Fruit fly (Drosophila melanogaster) whole organism, adult: Measurements from ENCODE around the gene Mnn1.
A peak's percentile ranks its signal among the peaks of the same experiment; 100 is the strongest.

Experiments
- CG11617 ChIP-seq: fragments of 200-800 bp; sonication (Bioruptor generic); optimal IDR thresholded peaks from 2 replicates; lab custom pipeline; 2017; ENCODE audit warnings: mild to moderate bottlenecking, missing biosample characterization, missing genetic modification reagents, missing genetic modification characterization
- CG12768 ChIP-seq: fragments of 200-800 bp; sonication (Bioruptor generic); optimal IDR thresholded peaks from 2 replicates; lab custom pipeline; 2017; ENCODE audit warnings: missing biosample characterization, missing genetic modification characterization, mild to moderate bottlenecking, moderate library complexity, missing genetic modification reagents
- CG14711 ChIP-seq: fragments of 200-800 bp; sonication (Bioruptor generic); optimal IDR thresholded peaks from 2 replicates; lab custom pipeline; 2018; ENCODE audit warnings: missing biosample characterization, mild to moderate bottlenecking, missing genetic modification characterization, moderate library complexity
- CG1620 ChIP-seq: fragments of 200-800 bp; sonication (Bioruptor generic); optimal IDR thresholded peaks from 2 replicates; lab custom pipeline; 2016; ENCODE audit warnings: missing biosample characterization, missing genetic modification characterization
- CG33017 ChIP-seq: fragments of 200-800 bp; sonication (Bioruptor generic); optimal IDR thresholded peaks from 2 replicates; lab custom pipeline; 2018; ENCODE audit warnings: missing biosample characterization, mild to moderate bottlenecking, missing genetic modification characterization, moderate library complexity
- CG5204 ChIP-seq: fragments of 200-800 bp; sonication (Bioruptor generic); optimal IDR thresholded peaks from 2 replicates; lab custom pipeline; 2016; ENCODE audit warnings: missing biosample characterization, missing genetic modification characterization
- CG7045 ChIP-seq: fragments of 200-800 bp; sonication (Bioruptor generic); optimal IDR thresholded peaks from 2 replicates; lab custom pipeline; 2017; ENCODE audit warnings: missing biosample characterization, mild to moderate bottlenecking, missing genetic modification characterization
- CG7101 ChIP-seq: fragments of 200-800 bp; sonication (Bioruptor generic); optimal IDR thresholded peaks from 2 replicates; lab custom pipeline; 2018; ENCODE audit warnings: missing biosample characterization, mild to moderate bottlenecking, missing genetic modification characterization, moderate library complexity
- Clk ChIP-seq: fragments of 200-800 bp; sonication (Bioruptor generic); optimal IDR thresholded peaks from 2 replicates; lab custom pipeline; 2017; ENCODE audit warnings: missing biosample characterization, missing genetic modification characterization
- Crg-1 ChIP-seq: fragments of 200-800 bp; sonication (Bioruptor generic); optimal IDR thresholded peaks from 2 replicates; lab custom pipeline; 2016; ENCODE audit warnings: missing biosample characterization, missing genetic modification characterization
- Hr96 ChIP-seq: fragments of 200-800 bp; sonication (Bioruptor generic); optimal IDR thresholded peaks from 2 replicates; lab custom pipeline; 2016; ENCODE audit warnings: missing biosample characterization, missing genetic modification characterization
- Mnt ChIP-seq: fragments of 200-800 bp; sonication (Bioruptor generic); optimal IDR thresholded peaks from 2 replicates; lab custom pipeline; 2016; ENCODE audit warnings: missing biosample characterization, mild to moderate bottlenecking, missing genetic modification characterization
- bab1 ChIP-seq: fragments of 200-800 bp; sonication (Bioruptor generic); optimal IDR thresholded peaks from 3 replicates; lab custom pipeline; 2019; ENCODE audit warnings: missing biosample characterization, mild to moderate bottlenecking, missing genetic modification characterization, moderate library complexity
- cic ChIP-seq: fragments of 200-800 bp; sonication (Bioruptor generic); optimal IDR thresholded peaks from 2 replicates; lab custom pipeline; 2017; ENCODE audit warnings: missing biosample characterization, mild to moderate bottlenecking, missing genetic modification characterization, moderate library complexity
- cnc ChIP-seq, 2 experiments: fragments of >200 bp; optimal IDR thresholded peaks; 2 replicates each; lab custom pipeline; 2017
- kay ChIP-seq: fragments of 200-800 bp; sonication (Bioruptor generic); peaks from one replicate; lab custom pipeline; 2016; ENCODE audit warnings: missing biosample characterization, missing genetic modification characterization, borderline replicate concordance
- ovo ChIP-seq: fragments of 200-800 bp; sonication (Bioruptor generic); optimal IDR thresholded peaks from 2 replicates; lab custom pipeline; 2016; ENCODE audit warnings: missing biosample characterization, missing genetic modification characterization
- pad ChIP-seq: fragments of 200-800 bp; sonication (Bioruptor generic); optimal IDR thresholded peaks from 3 replicates; lab custom pipeline; 2017; ENCODE audit warnings: missing biosample characterization, missing genetic modification characterization, mild to moderate bottlenecking, moderate library complexity, missing genetic modification reagents
- tj ChIP-seq: fragments of 200-800 bp; sonication (Bioruptor generic); optimal IDR thresholded peaks from 3 replicates; lab custom pipeline; 2017; ENCODE audit warnings: missing biosample characterization, mild to moderate bottlenecking, missing genetic modification characterization, moderate library complexity
- toe ChIP-seq: fragments of 200-800 bp; sonication (Bioruptor generic); optimal IDR thresholded peaks from 2 replicates; lab custom pipeline; 2016; ENCODE audit warnings: missing biosample characterization, missing genetic modification characterization

The Mnn1 gene

DNA sequence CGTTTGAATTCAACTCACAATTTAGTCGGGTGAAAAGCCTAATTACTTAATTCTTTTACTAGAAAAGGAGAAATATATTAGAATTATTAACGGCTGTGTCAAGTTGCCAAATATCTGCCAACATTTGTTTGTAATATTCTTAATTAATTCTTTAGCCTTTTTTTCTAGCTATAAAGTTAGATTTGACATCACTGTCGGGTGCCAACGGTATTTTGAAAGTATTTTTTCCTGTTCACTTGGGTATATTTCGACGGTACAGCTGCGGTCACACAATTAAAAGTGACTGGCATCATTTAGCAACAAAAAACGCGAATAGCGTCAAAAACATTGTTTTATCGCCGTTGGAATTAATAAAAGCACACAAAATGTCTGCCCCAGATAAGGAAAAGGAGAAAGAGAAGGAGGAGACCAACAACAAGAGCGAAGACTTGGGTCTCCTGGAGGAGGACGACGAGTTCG lies 7.6 kb downstream of the Mnn1 start, which contains the start of gene Sem1:
Gene Sem1 (plus strand): TSS at position 266 of the 459 bp plus-strand sequence.
- no peak for TF ChIP-seq CG12768 (GFP tag; lab: Kevin White, UChicago)
- TF ChIP-seq cnc (optimal IDR thresholded peaks at IDR 0.05; lab: Kevin White, UChicago) = peak; percentile 80 to 88

DNA sequence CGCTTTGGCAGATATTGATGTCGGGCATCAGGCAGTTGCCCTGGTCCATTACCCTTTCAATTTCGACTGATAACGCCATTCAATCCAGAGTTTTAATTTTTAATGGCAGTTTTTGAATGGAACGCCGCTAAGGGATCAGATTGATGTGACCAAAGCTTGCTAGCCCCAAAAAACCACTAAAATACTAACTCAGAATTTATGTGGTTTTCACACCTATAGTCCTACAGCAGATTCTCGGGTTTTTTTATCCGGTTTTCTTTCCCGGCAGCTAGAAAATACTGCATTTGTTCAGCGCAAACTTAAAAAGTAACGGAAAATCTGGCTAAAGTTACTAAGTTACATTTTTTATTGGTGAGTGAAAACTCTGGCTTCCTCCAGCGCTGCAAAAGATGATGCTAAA lies 9.6 kb downstream of the Mnn1 start, which contains the start of gene Nuf2:
Gene Nuf2 (minus strand): TSS at position 151 of the 400 bp plus-strand sequence.
- TF ChIP-seq cnc (optimal IDR thresholded peaks at IDR 0.05; lab: Kevin White, UChicago) (no peak), cic (no peak), Crg-1 (GFP tag; lab: Kevin White, UChicago) (no peak), Hr96 (GFP tag; lab: Kevin White, UChicago) (no peak), CG7045 (GFP tag; lab: Kevin White, UChicago) (no peak), Clk (no peak), CG12768 (GFP tag; lab: Kevin White, UChicago) (no peak), Mnt (GFP tag; lab: Kevin White, UChicago) (no peak), kay (GFP tag; lab: Kevin White, UChicago) (no peak), CG1620 (GFP tag; lab: Kevin White, UChicago) (no peak), CG14711 (tag; lab: Kevin White, UChicago) (no peak), toe (GFP tag; lab: Kevin White, UChicago) (no peak), CG7101 (no peak)

DNA sequence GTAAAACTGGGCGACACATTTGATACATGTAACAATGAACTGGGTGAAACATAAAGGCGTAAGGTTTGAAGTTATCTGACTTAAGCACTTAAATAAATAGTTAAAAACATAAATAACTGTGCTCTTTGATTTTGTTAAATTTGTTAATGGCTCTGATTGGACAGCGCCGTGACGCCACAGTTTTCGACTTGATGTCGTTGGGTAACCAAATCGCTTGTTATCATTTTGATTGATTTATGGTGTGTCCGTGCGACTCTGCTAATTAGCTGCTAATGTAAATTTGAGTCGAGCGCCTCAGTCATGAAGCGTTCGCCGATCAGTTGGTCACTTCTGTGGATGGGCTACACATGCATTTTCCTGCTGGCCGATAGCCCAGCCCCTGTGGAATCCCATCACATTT lies 11.6 kb downstream of the Mnn1 start, which contains the start of gene Ugt307A1:
Gene Ugt307A1 (plus strand): TSS at position 301 of the 400 bp plus-strand sequence.
- no peak for TF ChIP-seq Clk
- no peak for TF ChIP-seq cic
- TF ChIP-seq toe (GFP tag; lab: Kevin White, UChicago) = no peak
- TF ChIP-seq CG11617 (GFP tag; lab: Kevin White, UChicago) = no peak
- no peak for TF ChIP-seq tj (GFP tag; lab: Kevin White, UChicago)
- TF ChIP-seq ovo (GFP tag; lab: Kevin White, UChicago) = no peak
- TF ChIP-seq CG7045 (GFP tag; lab: Kevin White, UChicago) = no peak
- TF ChIP-seq CG14711 (tag; lab: Kevin White, UChicago) = no peak

DNA sequence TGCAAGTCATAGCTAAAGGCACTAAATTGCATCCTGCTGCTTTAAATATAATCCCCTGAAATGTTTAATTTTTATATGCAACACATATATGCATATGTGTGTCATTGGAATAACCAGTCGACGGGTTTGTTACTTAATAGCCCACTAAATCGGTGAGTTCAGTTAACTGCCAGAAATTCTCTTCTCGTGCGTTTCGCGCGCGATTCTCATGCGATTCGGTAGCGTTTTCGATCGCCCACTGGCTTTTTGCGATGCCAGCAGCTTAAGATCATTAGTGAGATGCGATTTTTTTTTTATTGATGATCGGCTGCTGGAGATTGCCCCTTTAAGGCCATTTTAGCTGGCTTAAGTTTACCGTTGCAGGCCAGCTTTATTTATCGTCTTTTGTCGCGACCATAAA lies 15.1 kb downstream of the Mnn1 start:
- TF ChIP-seq bab1 = no peak
- no peak for TF ChIP-seq CG14711 (tag; lab: Kevin White, UChicago)

DNA sequence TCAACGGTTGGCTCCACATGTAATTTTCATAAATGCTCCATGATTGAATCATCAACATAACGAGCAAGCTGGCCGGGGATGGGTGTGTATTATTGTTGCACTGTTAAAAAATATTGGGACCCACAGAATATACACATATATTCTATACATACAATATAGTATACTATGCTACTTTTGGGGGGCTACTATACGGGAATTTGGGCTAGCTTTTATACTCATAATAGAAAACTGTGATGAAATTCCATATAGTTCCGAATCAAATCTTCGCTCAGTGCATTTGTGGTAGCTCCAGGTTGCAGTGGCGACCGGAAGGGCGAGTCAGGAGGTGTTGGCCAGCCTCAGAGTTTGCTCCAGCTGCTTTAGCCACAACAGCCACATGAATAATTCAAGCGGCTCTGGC lies 15.8 kb downstream of the Mnn1 start:
- TF ChIP-seq Crg-1 (GFP tag; lab: Kevin White, UChicago) (no peak), cnc (optimal IDR thresholded peaks at IDR 0.05; lab: Kevin White, UChicago) (no peak), tj (GFP tag; lab: Kevin White, UChicago) (no peak), CG1620 (GFP tag; lab: Kevin White, UChicago) (no peak)

DNA sequence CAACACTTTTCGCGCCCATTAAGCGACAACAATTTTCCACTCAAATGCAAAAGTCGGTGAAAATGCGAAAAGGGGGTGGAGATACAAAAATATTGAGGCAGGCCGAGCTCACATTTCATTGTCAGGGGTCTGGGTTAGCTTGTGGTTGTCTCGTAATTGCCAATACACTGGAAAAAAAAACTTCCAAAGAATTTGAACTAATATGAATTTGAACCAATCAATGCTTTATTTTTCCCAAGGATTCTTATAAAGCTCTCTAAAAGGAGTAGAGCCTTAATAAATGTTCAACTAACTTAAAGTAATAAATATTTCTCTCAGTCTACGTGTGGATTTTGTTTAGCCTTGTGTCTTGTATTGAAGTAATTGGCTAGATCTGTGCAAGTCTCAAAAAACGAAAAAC lies 16.9 kb downstream of the Mnn1 start:
- TF ChIP-seq ovo (GFP tag; lab: Kevin White, UChicago) = no peak
- no peak for TF ChIP-seq cic
- TF ChIP-seq CG5204 (GFP tag; lab: Kevin White, UChicago) = no peak
- TF ChIP-seq CG14711 (tag; lab: Kevin White, UChicago) = no peak
- TF ChIP-seq CG11617 (GFP tag; lab: Kevin White, UChicago) = no peak

DNA sequence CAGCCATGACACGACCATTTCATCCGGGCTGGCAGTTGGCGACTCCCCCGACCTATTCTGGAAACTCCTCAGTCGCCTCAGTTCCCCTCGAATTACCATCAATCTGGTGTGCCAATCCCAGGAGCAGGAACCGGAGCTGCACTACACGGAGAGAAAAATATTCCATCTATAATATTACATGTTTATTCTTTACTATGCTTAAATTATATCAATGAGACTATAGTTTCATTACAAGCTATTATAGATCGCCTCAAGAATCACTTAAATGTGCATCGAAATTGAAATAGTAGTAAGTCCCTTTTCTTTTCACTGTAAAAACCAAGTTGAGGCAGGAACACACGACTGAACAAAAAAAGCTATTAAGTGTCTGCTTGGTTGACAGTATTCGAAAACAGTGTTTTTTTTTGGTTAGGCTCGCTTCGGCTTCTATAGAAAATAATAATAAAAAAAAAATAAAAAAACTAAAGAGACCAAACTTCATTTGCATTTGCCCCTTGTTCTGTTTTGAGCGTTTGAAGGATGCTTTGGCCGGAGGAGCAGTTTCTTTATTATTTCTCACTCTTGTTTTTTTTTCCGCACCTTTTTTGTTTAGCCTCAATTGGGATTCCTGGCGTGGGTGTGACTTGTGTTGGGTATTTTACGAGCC lies 20.1 kb downstream of the Mnn1 start:
- no peak for TF ChIP-seq tj (GFP tag; lab: Kevin White, UChicago)
- TF ChIP-seq pad (GFP tag; lab: Kevin White, UChicago) = no peak
- no peak for TF ChIP-seq Crg-1 (GFP tag; lab: Kevin White, UChicago)
- no peak for TF ChIP-seq Clk
- TF ChIP-seq Hr96 (GFP tag; lab: Kevin White, UChicago) = no peak
- TF ChIP-seq CG7045 (GFP tag; lab: Kevin White, UChicago) = no peak
- no peak for TF ChIP-seq CG33017 (tag; lab: Kevin White, UChicago)
- TF ChIP-seq toe (GFP tag; lab: Kevin White, UChicago) = no peak
- TF ChIP-seq ovo (GFP tag; lab: Kevin White, UChicago) = no peak
- TF ChIP-seq cnc (optimal IDR thresholded peaks at IDR 0.05; lab: Kevin White, UChicago) = no peak
- TF ChIP-seq CG11617 (GFP tag; lab: Kevin White, UChicago) = no peak
- TF ChIP-seq cic = no peak

DNA sequence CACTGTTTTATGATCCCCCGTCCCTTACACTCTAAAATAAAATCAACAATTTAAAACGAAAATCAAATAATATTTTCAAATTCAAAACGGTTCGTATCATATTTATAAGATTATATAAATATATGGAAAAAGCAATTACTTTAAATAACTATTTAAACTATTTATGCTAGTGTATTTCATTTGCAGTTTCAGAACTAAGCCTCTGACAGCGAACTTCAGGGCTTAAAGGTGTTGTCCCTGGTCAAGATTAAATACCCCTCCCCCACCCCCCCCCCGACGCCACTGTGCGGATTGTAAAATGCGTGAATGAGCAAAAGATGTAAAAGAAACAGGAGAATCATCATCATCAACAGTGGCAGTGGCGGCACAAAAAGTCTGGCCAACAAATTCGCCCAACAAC lies 20.7 kb downstream of the Mnn1 start:
- no peak for TF ChIP-seq CG33017 (tag; lab: Kevin White, UChicago)
- no peak for TF ChIP-seq CG7045 (GFP tag; lab: Kevin White, UChicago)
- TF ChIP-seq bab1 = no peak
- no peak for TF ChIP-seq CG14711 (tag; lab: Kevin White, UChicago)
- no peak for TF ChIP-seq CG12768 (GFP tag; lab: Kevin White, UChicago)
- TF ChIP-seq cnc (optimal IDR thresholded peaks at IDR 0.05; lab: Kevin White, UChicago) = no peak
- no peak for TF ChIP-seq ovo (GFP tag; lab: Kevin White, UChicago)
- TF ChIP-seq Mnt (GFP tag; lab: Kevin White, UChicago) = no peak
- TF ChIP-seq CG1620 (GFP tag; lab: Kevin White, UChicago) = no peak
- no peak for TF ChIP-seq kay (GFP tag; lab: Kevin White, UChicago)
- TF ChIP-seq toe (GFP tag; lab: Kevin White, UChicago) = no peak
- TF ChIP-seq tj (GFP tag; lab: Kevin White, UChicago) = no peak
- TF ChIP-seq Crg-1 (GFP tag; lab: Kevin White, UChicago) = no peak
